Fruit fly (Drosophila melanogaster): ENCODE results near the gene CG42857.

DNA sequence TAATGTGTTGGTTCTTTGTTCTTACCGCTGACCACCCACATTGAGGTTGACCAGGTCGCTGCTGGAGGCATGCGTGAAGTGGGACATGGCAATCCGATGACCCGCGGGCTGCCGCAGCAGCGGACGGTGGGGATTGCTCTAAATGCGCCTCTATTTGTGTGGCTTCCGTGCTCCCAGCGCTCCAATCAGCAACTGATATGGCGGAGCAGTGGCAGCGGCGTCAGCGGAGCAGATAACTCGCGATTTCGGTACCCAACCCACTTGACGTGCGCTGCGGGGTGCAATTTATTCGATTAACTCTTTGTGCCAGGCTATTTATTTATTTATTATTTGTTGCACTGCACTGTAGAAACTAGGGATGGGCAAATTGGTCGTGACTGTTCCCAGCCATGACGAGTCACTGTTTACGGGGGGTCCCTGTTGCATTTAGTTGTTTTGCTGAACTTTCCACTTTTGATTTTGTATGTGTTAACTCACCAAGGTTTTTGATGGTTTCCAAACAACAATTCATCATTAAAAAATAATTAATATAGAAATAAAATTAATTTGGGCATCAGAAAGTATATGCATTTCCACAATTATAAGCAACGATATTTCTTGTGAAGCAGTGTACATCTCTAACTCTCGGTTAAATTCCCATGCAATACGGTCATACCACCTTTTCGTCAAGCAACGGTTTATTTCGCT is 20.2 kb downstream of the CG42857 start, which contains the start of the genes CG9467 and CG8526:
- TF ChIP-seq OdsH (GFP tag; optimal IDR thresholded peaks at IDR 0.05), result peak; percentile 54
- TF ChIP-seq h (GFP tag; optimal IDR thresholded peaks at IDR 0.05), result peak; percentile 69
- no peak for TF ChIP-seq pan (optimal IDR thresholded peaks at IDR 0.05)
- peak; percentile 38 for TF ChIP-seq psq (GFP tag; optimal IDR thresholded peaks at IDR 0.05)
- no peak for TF ChIP-seq jim (GFP tag; optimal IDR thresholded peaks at IDR 0.05)
